Fruit fly (Drosophila melanogaster) whole organism: Measurements from ENCODE around the gene CG13117.

Experiments used
- CG8478 ChIP-seq: fragments of >200 bp; optimal IDR thresholded peaks from 2 replicates; lab custom pipeline; 2018; ENCODE audit warnings: inconsistent platforms
- Dll ChIP-seq: fragments of >200 bp; optimal IDR thresholded peaks from 2 replicates; lab custom pipeline; 2017
- EcR ChIP-seq, 2 experiments: fragments of >200 bp; optimal IDR thresholded peaks; 2 replicates each; lab custom pipeline; 2017; ENCODE audit warnings: missing biosample characterization in 2 of 2, missing genetic modification characterization in 2 of 2, missing genetic modification reagents in 2 of 2
- pan ChIP-seq: fragments of >200 bp; optimal IDR thresholded peaks from 2 replicates; lab custom pipeline; 2017
- psq ChIP-seq: fragments of >200 bp; optimal IDR thresholded peaks from 2 replicates; lab custom pipeline; 2017
- usp ChIP-seq: fragments of >200 bp; optimal IDR thresholded peaks from 2 replicates; lab custom pipeline; 2017; ENCODE audit warnings: missing biosample characterization, missing genetic modification characterization, mixed read lengths

- TF ChIP-seq psq (no peak), usp (GFP tag; lab: Kevin White, UChicago) (no peak), pan (lab: Kevin White, UChicago) (no peak), Dll (lab: Kevin White, UChicago) (no peak), CG8478 (lab: Kevin White, UChicago) (no peak), EcR (GFP tag; optimal IDR thresholded peaks at IDR 0.05; lab: Kevin White, UChicago) (no peak)
Measured at dm6 chr2L:9739685-9740084, 3.2 kb downstream of the CG13117 start.
